Fruit fly (Drosophila melanogaster): ENCODE measurements around the gene Arl2.

Arl2 gene

dm6 chr3R:8336012-8336567, 4.8 kb upstream of the Arl2 start (continued):
- TF ChIP-seq dm (GFP tag; optimal IDR thresholded peaks at IDR 0.05) (no peak), zfh2 (GFP tag; optimal IDR thresholded peaks at IDR 0.05) (no peak), CG6813 (GFP tag; optimal IDR thresholded peaks at IDR 0.05) (no peak), nmo (GFP tag; optimal IDR thresholded peaks at IDR 0.05) (peak; percentile 41), CG13894 (tag; optimal IDR thresholded peaks at IDR 0.05) (no peak), CG17802 (tag; optimal IDR thresholded peaks at IDR 0.05) (no peak), Atf6 (GFP tag; IDR thresholded peaks at IDR 0.05) (no peak), CG15073 (GFP tag; optimal IDR thresholded peaks at IDR 0.05) (no peak), grn (GFP tag; optimal IDR thresholded peaks at IDR 0.05) (no peak), CG32532 (GFP tag; IDR thresholded peaks at IDR 0.05) (no peak), tll (GFP tag; optimal IDR thresholded peaks at IDR 0.05) (no peak), MESR4 (GFP tag; optimal IDR thresholded peaks at IDR 0.05) (no peak), Poxn (GFP tag; IDR thresholded peaks at IDR 0.05) (no peak), crc (GFP tag; optimal IDR thresholded peaks at IDR 0.05) (no peak), CG31365 (tag; optimal IDR thresholded peaks at IDR 0.05) (no peak), tin (GFP tag; optimal IDR thresholded peaks at IDR 0.05) (no peak), psq (GFP tag; optimal IDR thresholded peaks at IDR 0.05) (no peak), CG14965 (GFP tag; optimal IDR thresholded peaks at IDR 0.05; ENCODE audit: borderline replicate concordance) (no peak), mam (GFP tag; optimal IDR thresholded peaks at IDR 0.05) (no peak), dan (GFP tag; IDR thresholded peaks at IDR 0.05) (no peak), NC2β (GFP tag; optimal IDR thresholded peaks at IDR 0.05) (no peak), Mad (GFP tag; optimal IDR thresholded peaks at IDR 0.05) (no peak), CG16813 (GFP tag; IDR thresholded peaks at IDR 0.05; ENCODE audit: partially characterized antibody) (no peak), stc (GFP tag; IDR thresholded peaks at IDR 0.05) (no peak), CG6175 (GFP tag; IDR thresholded peaks at IDR 0.05) (no peak), sisA (GFP tag; IDR thresholded peaks at IDR 0.05) (no peak), CG31388 (GFP tag; optimal IDR thresholded peaks at IDR 0.05) (no peak), CG8290 (GFP tag; optimal IDR thresholded peaks at IDR 0.05) (no peak), CG8290 (tag; optimal IDR thresholded peaks at IDR 0.05) (no peak), CG11456 (GFP tag; IDR thresholded peaks at IDR 0.05) (no peak), CG10209 (GFP tag; optimal IDR thresholded peaks at IDR 0.05) (no peak), MTF-1 (GFP tag; optimal IDR thresholded peaks at IDR 0.05; ENCODE audit: borderline replicate concordance) (no peak), Dll (GFP tag; IDR thresholded peaks at IDR 0.05; ENCODE audit: partially characterized antibody) (no peak), sima (GFP tag; optimal IDR thresholded peaks at IDR 0.05) (no peak), sob (GFP tag; IDR thresholded peaks at IDR 0.05) (no peak), CG6689 (GFP tag; IDR thresholded peaks at IDR 0.05) (no peak), TFAM (GFP tag; optimal IDR thresholded peaks at IDR 0.05) (no peak), amos (GFP tag; IDR thresholded peaks at IDR 0.05; ENCODE audit: partially characterized antibody) (no peak), Nf-YA (GFP tag; IDR thresholded peaks at IDR 0.05) (no peak), Antp (GFP tag; optimal IDR thresholded peaks at IDR 0.05) (no peak), Nf-YB (GFP tag; optimal IDR thresholded peaks at IDR 0.05) (no peak), fu2 (GFP tag; optimal IDR thresholded peaks at IDR 0.05) (no peak), Xbp1 (GFP tag; optimal IDR thresholded peaks at IDR 0.05) (no peak), Nf-YC (tag; optimal IDR thresholded peaks at IDR 0.05) (no peak), CG13775 (GFP tag; optimal IDR thresholded peaks at IDR 0.05) (peak; percentile 13), ap (GFP tag; IDR thresholded peaks at IDR 0.05) (no peak), CG32767 (GFP tag; IDR thresholded peaks at IDR 0.05) (no peak), fd102C (GFP tag; optimal IDR thresholded peaks at IDR 0.05) (no peak), Myb (GFP tag; optimal IDR thresholded peaks at IDR 0.05) (no peak), kni (GFP tag; optimal IDR thresholded peaks at IDR 0.05) (no peak), CG10321 (GFP tag; IDR thresholded peaks at IDR 0.05) (no peak), btn (GFP tag; optimal IDR thresholded peaks at IDR 0.05) (no peak)

Measured in whole organism, embryonic.